Worm (Caenorhabditis elegans) whole organism, early embryonic: ENCODE results near the gene B0464.9.

Experiments used
- F13C5.2 ChIP-seq: sonication (generic microtip); optimal IDR thresholded peaks from 2 replicates; lab custom pipeline; 2017; ENCODE audit warnings: mild to moderate bottlenecking, missing genetic modification characterization, inconsistent platforms, missing compliant biosample characterization
- aly-1 ChIP-seq: sonication (generic microtip); optimal IDR thresholded peaks from 2 replicates; lab custom pipeline; 2016; ENCODE audit warnings: missing genetic modification characterization, missing compliant biosample characterization
- ama-1 ChIP-seq: fragments of 150-350 bp; optimal IDR thresholded peaks from 2 replicates; lab custom pipeline; 2014
- ceh-13 ChIP-seq: fragments of 200-800 bp; sonication (Bioruptor generic); optimal IDR thresholded peaks from 2 replicates; lab custom pipeline; 2018; ENCODE audit warnings: mild to moderate bottlenecking, missing genetic modification characterization, missing compliant biosample characterization
- ceh-36 ChIP-seq: sonication (generic microtip); optimal IDR thresholded peaks from 2 replicates; lab custom pipeline; 2016; ENCODE audit warnings: missing genetic modification characterization, inconsistent platforms, missing compliant biosample characterization
- ets-7 ChIP-seq: sonication (generic microtip); optimal IDR thresholded peaks from 2 replicates; lab custom pipeline; 2016; ENCODE audit warnings: missing genotype, missing genetic modification characterization, missing compliant biosample characterization
- flt-1 ChIP-seq: fragments of 200-800 bp; sonication (Bioruptor generic); IDR thresholded peaks from 2 replicates; pipeline ENCODE4 v1.3.6; 2022; ENCODE audit warnings: missing genetic modification characterization, missing compliant biosample characterization
- hmbx-1 ChIP-seq: sonication (generic microtip); optimal IDR thresholded peaks from 2 replicates; lab custom pipeline; 2016; ENCODE audit warnings: mild to moderate bottlenecking, missing genetic modification characterization, missing compliant biosample characterization
- hmg-4 ChIP-seq: fragments of 200-800 bp; sonication (Bioruptor generic); optimal IDR thresholded peaks from 2 replicates; lab custom pipeline; 2018; ENCODE audit warnings: mild to moderate bottlenecking, missing genetic modification characterization, missing compliant biosample characterization
- scrt-1 ChIP-seq: fragments of 200-800 bp; sonication (Bioruptor generic); IDR thresholded peaks from 2 replicates; pipeline ENCODE4 v1.3.6; 2022; ENCODE audit warnings: missing genetic modification characterization, missing compliant biosample characterization
- sea-1 ChIP-seq: fragments of 200-800 bp; sonication (Bioruptor generic); conservative IDR thresholded peaks from 2 replicates; pipeline ENCODE4 v1.3.6; 2022; ENCODE audit warnings: missing genetic modification characterization, missing compliant biosample characterization

- TF ChIP-seq aly-1 (tag; lab: Kevin White, UChicago), result no peak
- TF ChIP-seq sea-1, result no peak
- no peak for TF ChIP-seq ets-7 (tag; lab: Kevin White, UChicago)
- no peak for TF ChIP-seq F13C5.2 (tag; lab: Kevin White, UChicago)
- TF ChIP-seq ama-1 (lab: Kevin White, UChicago), result no peak
- no peak for TF ChIP-seq hmg-4 (GFP tag; lab: Kevin White, UChicago)
- TF ChIP-seq ceh-13 (GFP tag; lab: Kevin White, UChicago), result no peak
- no peak for TF ChIP-seq scrt-1 (GFP tag; lab: Robert Waterston, UW)
- no peak for TF ChIP-seq hmbx-1 (tag; lab: Kevin White, UChicago)
- no peak for TF ChIP-seq ceh-36 (tag; lab: Kevin White, UChicago)
- no peak for TF ChIP-seq flt-1 (GFP tag; lab: Robert Waterston, UW)
Measured at ce11 chrIII:9453962-9454361, 11.6 kb upstream of the B0464.9 start, which contains the start of gene F54C8.7.
